Worm (Caenorhabditis elegans) whole organism, midembryonic: ENCODE data around the gene Y57G11C.1130.

Source experiments
- T22C8.4 ChIP-seq: fragments of 200-800 bp; sonication (Bioruptor generic); IDR thresholded peaks from 2 replicates; pipeline ENCODE4 v1.3.6; 2022; ENCODE audit warnings: missing genetic modification characterization, missing compliant biosample characterization
- cog-1 ChIP-seq: sonication (generic microtip); optimal IDR thresholded peaks from 2 replicates; lab custom pipeline; 2016; ENCODE audit warnings: missing genetic modification characterization, missing compliant biosample characterization
- flt-1 ChIP-seq: fragments of 200-800 bp; sonication (Bioruptor generic); IDR thresholded peaks from 2 replicates; pipeline ENCODE4 v1.3.6; 2022; ENCODE audit warnings: missing genetic modification characterization, missing compliant biosample characterization
- klf-2 ChIP-seq: fragments of 200-800 bp; sonication (Bioruptor generic); conservative IDR thresholded peaks from 2 replicates; pipeline ENCODE4 v1.3.6; 2022; ENCODE audit warnings: missing genetic modification reagents, missing genetic modification characterization, missing compliant biosample characterization
- med-1 ChIP-seq: sonication (generic microtip); optimal IDR thresholded peaks from 2 replicates; lab custom pipeline; 2017; ENCODE audit warnings: missing genetic modification characterization, mild to moderate bottlenecking, missing compliant biosample characterization, antibody characterized with exemption, missing genetic modification reagents; ENCODE audit not compliant: insufficient read depth
- ref-1 ChIP-seq: fragments of 200-800 bp; sonication (Bioruptor generic); conservative IDR thresholded peaks from 2 replicates; pipeline ENCODE4 v1.3.6; 2022; ENCODE audit warnings: missing genetic modification reagents, missing genetic modification characterization, missing compliant biosample characterization
- tab-1 ChIP-seq: fragments of 200-800 bp; sonication (Bioruptor generic); IDR thresholded peaks from 2 replicates; pipeline ENCODE4 v1.3.6; 2022; ENCODE audit warnings: missing genetic modification characterization, missing compliant biosample characterization
- ztf-23 ChIP-seq: fragments of 200-800 bp; sonication (Bioruptor generic); IDR thresholded peaks from 2 replicates; pipeline ENCODE4 v1.3.6; 2022; ENCODE audit warnings: missing genetic modification reagents, missing genetic modification characterization, missing compliant biosample characterization
- ztf-29 ChIP-seq: fragments of 200-800 bp; sonication (Bioruptor generic); IDR thresholded peaks from 2 replicates; pipeline ENCODE4 v1.3.6; 2022; ENCODE audit warnings: missing genetic modification reagents, missing genetic modification characterization, missing compliant biosample characterization

ce11 chrIV:14816288-14816687, 34.0 kb downstream of the Y57G11C.1130 start, which contains the start of gene Y57G11C.46:
- TF ChIP-seq tab-1 (GFP tag; lab: Robert Waterston, UW): no peak
- no peak for TF ChIP-seq klf-2 (GFP tag; lab: Robert Waterston, UW)
- TF ChIP-seq flt-1 (GFP tag; lab: Robert Waterston, UW): no peak
- no peak for TF ChIP-seq ref-1
- no peak for TF ChIP-seq ztf-23 (GFP tag; lab: Robert Waterston, UW)
- TF ChIP-seq cog-1: no peak
- no peak for TF ChIP-seq ztf-29 (GFP tag; lab: Robert Waterston, UW)
- no peak for TF ChIP-seq T22C8.4 (GFP tag; lab: Robert Waterston, UW)
- no peak for TF ChIP-seq med-1
